Fruit fly (Drosophila melanogaster): ENCODE measurements around the gene Cdc16.

Cdc16 gene

dm6 chr3R:23257986-23258427, 23.0 kb upstream of the Cdc16 start, which contains the start of the genes wda and Pex11c:
Gene wda, minus strand, starts transcription at chr3R:23258087.
Gene Pex11c, plus strand, starts transcription at chr3R:23258365.
- TF ChIP-seq Myc (optimal IDR thresholded peaks at IDR 0.05), result peak; percentile 90
- TF ChIP-seq Sp1 (GFP tag; optimal IDR thresholded peaks at IDR 0.05), result peak; percentile 81
- TF ChIP-seq dmrt93B (GFP tag; optimal IDR thresholded peaks at IDR 0.05), result peak; percentile 55
- TF ChIP-seq usp (GFP tag; optimal IDR thresholded peaks at IDR 0.05), result no peak
- TF ChIP-seq Rel (GFP tag; optimal IDR thresholded peaks at IDR 0.05), result peak; percentile 52
- TF ChIP-seq Rel (tag; optimal IDR thresholded peaks at IDR 0.05), result peak; percentile 88
- no peak for TF ChIP-seq Vsx2 (GFP tag; optimal IDR thresholded peaks at IDR 0.05; ENCODE audit: partially characterized antibody)
- TF ChIP-seq CG9705 (GFP tag; optimal IDR thresholded peaks at IDR 0.05), result no peak
- no peak for TF ChIP-seq pan (optimal IDR thresholded peaks at IDR 0.05)
- peak; percentile 19 for TF ChIP-seq dsf (GFP tag; optimal IDR thresholded peaks at IDR 0.05; ENCODE audit: borderline replicate concordance)
- TF ChIP-seq h (GFP tag; optimal IDR thresholded peaks at IDR 0.05), result peak; percentile 83
- no peak for TF ChIP-seq dl (GFP tag; optimal IDR thresholded peaks at IDR 0.05; ENCODE audit: insufficient read depth in 1 of 2, partially characterized antibody in 2 of 2)
- TF ChIP-seq N (GFP tag; optimal IDR thresholded peaks at IDR 0.05), result no peak
- TF ChIP-seq woc (GFP tag; optimal IDR thresholded peaks at IDR 0.05), result peak; percentile 54
- TF ChIP-seq Dfd (GFP tag; optimal IDR thresholded peaks at IDR 0.05), result no peak
- no peak for TF ChIP-seq CG32264 (GFP tag; optimal IDR thresholded peaks at IDR 0.05)
- TF ChIP-seq psq (GFP tag; optimal IDR thresholded peaks at IDR 0.05), result peak; percentile 86
- TF ChIP-seq fru (GFP tag; optimal IDR thresholded peaks at IDR 0.05), result peak; percentile 60
- TF ChIP-seq Mio (GFP tag; optimal IDR thresholded peaks at IDR 0.05), result no peak
- TF ChIP-seq Abd-B (GFP tag; optimal IDR thresholded peaks at IDR 0.05), result no peak
- no peak for TF ChIP-seq Dif (GFP tag; optimal IDR thresholded peaks at IDR 0.05; ENCODE audit: partially characterized antibody)
- peak; percentile 86 for TF ChIP-seq rgr (GFP tag; optimal IDR thresholded peaks at IDR 0.05)
- peak; percentile 27 for TF ChIP-seq sage (GFP tag; optimal IDR thresholded peaks at IDR 0.05)
- peak; percentile 85 for TF ChIP-seq brk (GFP tag; optimal IDR thresholded peaks at IDR 0.05)
- TF ChIP-seq Hr78 (GFP tag; optimal IDR thresholded peaks at IDR 0.05), result no peak
- peak; percentile 85 for TF ChIP-seq OdsH (GFP tag; optimal IDR thresholded peaks at IDR 0.05)
- TF ChIP-seq GATAd (GFP tag; optimal IDR thresholded peaks at IDR 0.05), result peak; percentile 70
- TF ChIP-seq HLH106 (tag; optimal IDR thresholded peaks at IDR 0.05), result peak; percentile 91
- no peak for TF ChIP-seq jim (GFP tag; optimal IDR thresholded peaks at IDR 0.05)
- TF ChIP-seq Jra (GFP tag; optimal IDR thresholded peaks at IDR 0.05), result no peak
- peak; percentile 66 for TF ChIP-seq sv (GFP tag; optimal IDR thresholded peaks at IDR 0.05)
- TF ChIP-seq ey (GFP tag; optimal IDR thresholded peaks at IDR 0.05), result peak; percentile 58
- peak; percentile 48 for TF ChIP-seq br (GFP tag; optimal IDR thresholded peaks at IDR 0.05)
- no peak for TF ChIP-seq CrebA (GFP tag; optimal IDR thresholded peaks at IDR 0.05; ENCODE audit: borderline replicate concordance)
- peak in 1 of 2 experiments; percentile 81 for TF ChIP-seq foxo (GFP tag; optimal IDR thresholded peaks at IDR 0.05)
- TF ChIP-seq lola (GFP tag; optimal IDR thresholded peaks at IDR 0.05), result no peak
- TF ChIP-seq tai (GFP tag; optimal IDR thresholded peaks at IDR 0.05), result no peak
- peak; percentile 72 for TF ChIP-seq Hnf4 (GFP tag; optimal IDR thresholded peaks at IDR 0.05)
- peak; percentile 47 for TF ChIP-seq Hr83 (GFP tag; optimal IDR thresholded peaks at IDR 0.05; ENCODE audit: poor library complexity, severe bottlenecking)

- TF ChIP-seq Dif (GFP tag; optimal IDR thresholded peaks at IDR 0.05; ENCODE audit: partially characterized antibody) (peak; percentile 35), Myc (optimal IDR thresholded peaks at IDR 0.05) (no peak)
Measured at dm6 chr3R:23258524-23258923, 22.5 kb upstream of the Cdc16 start.

- no peak for TF ChIP-seq brk (GFP tag; optimal IDR thresholded peaks at IDR 0.05)
- no peak for TF ChIP-seq Hr83 (GFP tag; optimal IDR thresholded peaks at IDR 0.05; ENCODE audit: poor library complexity, severe bottlenecking)
- no peak for TF ChIP-seq ey (GFP tag; optimal IDR thresholded peaks at IDR 0.05)
- TF ChIP-seq foxo (GFP tag; optimal IDR thresholded peaks at IDR 0.05), result no peak
- TF ChIP-seq dl (GFP tag; optimal IDR thresholded peaks at IDR 0.05; ENCODE audit: insufficient read depth in 1 of 2, partially characterized antibody in 2 of 2), result no peak
- TF ChIP-seq Vsx2 (GFP tag; optimal IDR thresholded peaks at IDR 0.05; ENCODE audit: partially characterized antibody), result no peak
- no peak for TF ChIP-seq Sp1 (GFP tag; optimal IDR thresholded peaks at IDR 0.05)
Measured at dm6 chr3R:23260569-23260968, 20.4 kb upstream of the Cdc16 start.
